Fruit fly (Drosophila melanogaster): ENCODE results near the gene CG1622.

Gene CG1622

dm6 chrX:13323114-13323513 lies 26.2 kb downstream of the CG1622 start (continued):
- TF ChIP-seq CG32264 (GFP tag; optimal IDR thresholded peaks at IDR 0.05): peak; percentile 2

dm6 chrX:13323526-13323925 lies 26.6 kb downstream of the CG1622 start:
- TF ChIP-seq GATAd (GFP tag; optimal IDR thresholded peaks at IDR 0.05): no peak
- TF ChIP-seq CrebA (GFP tag; optimal IDR thresholded peaks at IDR 0.05; ENCODE audit: borderline replicate concordance): no peak
- no peak for TF ChIP-seq tai (GFP tag; optimal IDR thresholded peaks at IDR 0.05)
- no peak for TF ChIP-seq rgr (GFP tag; optimal IDR thresholded peaks at IDR 0.05)
- TF ChIP-seq Dfd (GFP tag; optimal IDR thresholded peaks at IDR 0.05): no peak
- no peak for TF ChIP-seq CG9705 (GFP tag; optimal IDR thresholded peaks at IDR 0.05)
- no peak for TF ChIP-seq ey (GFP tag; optimal IDR thresholded peaks at IDR 0.05)
- no peak for TF ChIP-seq pan (optimal IDR thresholded peaks at IDR 0.05)
- no peak for TF ChIP-seq dmrt93B (GFP tag; optimal IDR thresholded peaks at IDR 0.05)
- no peak for TF ChIP-seq br (GFP tag; optimal IDR thresholded peaks at IDR 0.05)
- no peak for TF ChIP-seq N (GFP tag; optimal IDR thresholded peaks at IDR 0.05)
- TF ChIP-seq Jra (GFP tag; optimal IDR thresholded peaks at IDR 0.05): no peak
- no peak for TF ChIP-seq brk (GFP tag; optimal IDR thresholded peaks at IDR 0.05)
- TF ChIP-seq Hr78 (GFP tag; optimal IDR thresholded peaks at IDR 0.05): no peak

dm6 chrX:13325310-13325709 lies 28.4 kb downstream of the CG1622 start:
- no peak for TF ChIP-seq lola (GFP tag; optimal IDR thresholded peaks at IDR 0.05)
- no peak for TF ChIP-seq woc (GFP tag; optimal IDR thresholded peaks at IDR 0.05)
- no peak for TF ChIP-seq Hr83 (GFP tag; optimal IDR thresholded peaks at IDR 0.05; ENCODE audit: poor library complexity, severe bottlenecking)
- no peak for TF ChIP-seq dsf (GFP tag; optimal IDR thresholded peaks at IDR 0.05; ENCODE audit: borderline replicate concordance)
- TF ChIP-seq CG32264 (GFP tag; optimal IDR thresholded peaks at IDR 0.05): no peak
- peak; percentile 20 for TF ChIP-seq br (GFP tag; optimal IDR thresholded peaks at IDR 0.05)
- TF ChIP-seq Rel (GFP tag; optimal IDR thresholded peaks at IDR 0.05): no peak
- peak; percentile 17 for TF ChIP-seq Rel (tag; optimal IDR thresholded peaks at IDR 0.05)
- TF ChIP-seq CG9705 (GFP tag; optimal IDR thresholded peaks at IDR 0.05): no peak
- TF ChIP-seq h (GFP tag; optimal IDR thresholded peaks at IDR 0.05): peak; percentile 24
- no peak for TF ChIP-seq dl (GFP tag; optimal IDR thresholded peaks at IDR 0.05; ENCODE audit: insufficient read depth in 1 of 2, partially characterized antibody in 2 of 2)
- TF ChIP-seq HLH106 (tag; optimal IDR thresholded peaks at IDR 0.05): peak; percentile 29
- TF ChIP-seq ey (GFP tag; optimal IDR thresholded peaks at IDR 0.05): peak; percentile 20
- peak; percentile 7 for TF ChIP-seq Sp1 (GFP tag; optimal IDR thresholded peaks at IDR 0.05)
- peak; percentile 18 for TF ChIP-seq dmrt93B (GFP tag; optimal IDR thresholded peaks at IDR 0.05)
- no peak for TF ChIP-seq Hr78 (GFP tag; optimal IDR thresholded peaks at IDR 0.05)
- TF ChIP-seq Myc (optimal IDR thresholded peaks at IDR 0.05): no peak
- TF ChIP-seq foxo (GFP tag; optimal IDR thresholded peaks at IDR 0.05): no peak
- TF ChIP-seq OdsH (GFP tag; optimal IDR thresholded peaks at IDR 0.05): no peak
- TF ChIP-seq Jra (GFP tag; optimal IDR thresholded peaks at IDR 0.05): no peak
- no peak for TF ChIP-seq fru (GFP tag; optimal IDR thresholded peaks at IDR 0.05)
- no peak for TF ChIP-seq brk (GFP tag; optimal IDR thresholded peaks at IDR 0.05)
- peak; percentile 4 for TF ChIP-seq psq (GFP tag; optimal IDR thresholded peaks at IDR 0.05)
- no peak for TF ChIP-seq Dif (GFP tag; optimal IDR thresholded peaks at IDR 0.05; ENCODE audit: partially characterized antibody)
- no peak for TF ChIP-seq Vsx2 (GFP tag; optimal IDR thresholded peaks at IDR 0.05; ENCODE audit: partially characterized antibody)
- TF ChIP-seq CrebA (GFP tag; optimal IDR thresholded peaks at IDR 0.05; ENCODE audit: borderline replicate concordance): no peak
- no peak for TF ChIP-seq Dfd (GFP tag; optimal IDR thresholded peaks at IDR 0.05)
- TF ChIP-seq rgr (GFP tag; optimal IDR thresholded peaks at IDR 0.05): peak; percentile 34
- TF ChIP-seq GATAd (GFP tag; optimal IDR thresholded peaks at IDR 0.05): no peak
- no peak for TF ChIP-seq usp (GFP tag; optimal IDR thresholded peaks at IDR 0.05)
- no peak for TF ChIP-seq sv (GFP tag; optimal IDR thresholded peaks at IDR 0.05)
- no peak for TF ChIP-seq sage (GFP tag; optimal IDR thresholded peaks at IDR 0.05)
- no peak for TF ChIP-seq tai (GFP tag; optimal IDR thresholded peaks at IDR 0.05)
- no peak for TF ChIP-seq N (GFP tag; optimal IDR thresholded peaks at IDR 0.05)
- TF ChIP-seq pan (optimal IDR thresholded peaks at IDR 0.05): no peak
- no peak for TF ChIP-seq Mio (GFP tag; optimal IDR thresholded peaks at IDR 0.05)
- TF ChIP-seq jim (GFP tag; optimal IDR thresholded peaks at IDR 0.05): no peak
- TF ChIP-seq Hnf4 (GFP tag; optimal IDR thresholded peaks at IDR 0.05): no peak
- no peak for TF ChIP-seq Abd-B (GFP tag; optimal IDR thresholded peaks at IDR 0.05)

Data from whole organism, wandering third instar larva.